Fruit fly (Drosophila melanogaster) whole organism, adult: Measurements from ENCODE around the gene Pp2A-29B.

Experiments
- CG11617 ChIP-seq: fragments of 200-800 bp; sonication (Bioruptor generic); optimal IDR thresholded peaks from 2 replicates; lab custom pipeline; 2017; ENCODE audit warnings: mild to moderate bottlenecking, missing biosample characterization, missing genetic modification reagents, missing genetic modification characterization
- CG12768 ChIP-seq: fragments of 200-800 bp; sonication (Bioruptor generic); optimal IDR thresholded peaks from 2 replicates; lab custom pipeline; 2017; ENCODE audit warnings: missing biosample characterization, missing genetic modification characterization, mild to moderate bottlenecking, moderate library complexity, missing genetic modification reagents
- CG14711 ChIP-seq: fragments of 200-800 bp; sonication (Bioruptor generic); optimal IDR thresholded peaks from 2 replicates; lab custom pipeline; 2018; ENCODE audit warnings: missing biosample characterization, mild to moderate bottlenecking, missing genetic modification characterization, moderate library complexity
- CG1620 ChIP-seq: fragments of 200-800 bp; sonication (Bioruptor generic); optimal IDR thresholded peaks from 2 replicates; lab custom pipeline; 2016; ENCODE audit warnings: missing biosample characterization, missing genetic modification characterization
- CG33017 ChIP-seq: fragments of 200-800 bp; sonication (Bioruptor generic); optimal IDR thresholded peaks from 2 replicates; lab custom pipeline; 2018; ENCODE audit warnings: missing biosample characterization, mild to moderate bottlenecking, missing genetic modification characterization, moderate library complexity
- CG5204 ChIP-seq: fragments of 200-800 bp; sonication (Bioruptor generic); optimal IDR thresholded peaks from 2 replicates; lab custom pipeline; 2016; ENCODE audit warnings: missing biosample characterization, missing genetic modification characterization
- CG7045 ChIP-seq: fragments of 200-800 bp; sonication (Bioruptor generic); optimal IDR thresholded peaks from 2 replicates; lab custom pipeline; 2017; ENCODE audit warnings: missing biosample characterization, mild to moderate bottlenecking, missing genetic modification characterization
- CG7101 ChIP-seq: fragments of 200-800 bp; sonication (Bioruptor generic); optimal IDR thresholded peaks from 2 replicates; lab custom pipeline; 2018; ENCODE audit warnings: missing biosample characterization, mild to moderate bottlenecking, missing genetic modification characterization, moderate library complexity
- Clk ChIP-seq: fragments of 200-800 bp; sonication (Bioruptor generic); optimal IDR thresholded peaks from 2 replicates; lab custom pipeline; 2017; ENCODE audit warnings: missing biosample characterization, missing genetic modification characterization
- Crg-1 ChIP-seq: fragments of 200-800 bp; sonication (Bioruptor generic); optimal IDR thresholded peaks from 2 replicates; lab custom pipeline; 2016; ENCODE audit warnings: missing biosample characterization, missing genetic modification characterization
- Hr96 ChIP-seq: fragments of 200-800 bp; sonication (Bioruptor generic); optimal IDR thresholded peaks from 2 replicates; lab custom pipeline; 2016; ENCODE audit warnings: missing biosample characterization, missing genetic modification characterization
- Mnt ChIP-seq: fragments of 200-800 bp; sonication (Bioruptor generic); optimal IDR thresholded peaks from 2 replicates; lab custom pipeline; 2016; ENCODE audit warnings: missing biosample characterization, mild to moderate bottlenecking, missing genetic modification characterization
- bab1 ChIP-seq: fragments of 200-800 bp; sonication (Bioruptor generic); optimal IDR thresholded peaks from 3 replicates; lab custom pipeline; 2019; ENCODE audit warnings: missing biosample characterization, mild to moderate bottlenecking, missing genetic modification characterization, moderate library complexity
- cic ChIP-seq: fragments of 200-800 bp; sonication (Bioruptor generic); optimal IDR thresholded peaks from 2 replicates; lab custom pipeline; 2017; ENCODE audit warnings: missing biosample characterization, mild to moderate bottlenecking, missing genetic modification characterization, moderate library complexity
- cnc ChIP-seq, 2 experiments: fragments of >200 bp; optimal IDR thresholded peaks; 2 replicates each; lab custom pipeline; 2017
- kay ChIP-seq: fragments of 200-800 bp; sonication (Bioruptor generic); peaks from one replicate; lab custom pipeline; 2016; ENCODE audit warnings: missing biosample characterization, missing genetic modification characterization, borderline replicate concordance
- ovo ChIP-seq: fragments of 200-800 bp; sonication (Bioruptor generic); optimal IDR thresholded peaks from 2 replicates; lab custom pipeline; 2016; ENCODE audit warnings: missing biosample characterization, missing genetic modification characterization
- pad ChIP-seq: fragments of 200-800 bp; sonication (Bioruptor generic); optimal IDR thresholded peaks from 3 replicates; lab custom pipeline; 2017; ENCODE audit warnings: missing biosample characterization, missing genetic modification characterization, mild to moderate bottlenecking, moderate library complexity, missing genetic modification reagents
- tj ChIP-seq: fragments of 200-800 bp; sonication (Bioruptor generic); optimal IDR thresholded peaks from 3 replicates; lab custom pipeline; 2017; ENCODE audit warnings: missing biosample characterization, mild to moderate bottlenecking, missing genetic modification characterization, moderate library complexity
- toe ChIP-seq: fragments of 200-800 bp; sonication (Bioruptor generic); optimal IDR thresholded peaks from 2 replicates; lab custom pipeline; 2016; ENCODE audit warnings: missing biosample characterization, missing genetic modification characterization

The Pp2A-29B gene

DNA sequence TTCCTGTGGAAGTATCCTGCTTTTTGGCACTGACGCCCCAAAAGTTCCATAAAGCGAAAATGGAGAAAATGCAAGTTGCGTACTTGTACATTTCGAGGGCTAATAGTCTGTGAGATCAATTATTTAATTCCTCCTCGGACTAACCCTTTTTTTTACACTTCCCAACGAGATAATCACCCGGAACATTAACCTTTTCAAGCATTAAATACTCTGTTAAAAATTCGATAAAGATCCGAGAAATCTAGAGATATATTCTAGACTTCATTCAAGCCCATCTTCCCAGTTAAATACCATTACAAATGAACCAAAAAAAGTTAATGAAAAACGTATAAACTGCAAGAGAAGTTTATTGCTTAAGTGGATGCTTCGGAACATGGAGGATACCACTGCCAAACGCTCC lies 28.3 kb downstream of the Pp2A-29B start, which contains the start of gene lectin-29Ca:
lectin-29Ca (minus strand) TSS at position 101 of the 400 bp plus-strand sequence.
- TF ChIP-seq kay (GFP tag; lab: Kevin White, UChicago) (no peak), CG7045 (GFP tag; lab: Kevin White, UChicago) (no peak), Crg-1 (no peak), CG14711 (tag; lab: Kevin White, UChicago) (no peak), CG33017 (tag; lab: Kevin White, UChicago) (no peak), bab1 (GFP tag; lab: Kevin White, UChicago) (no peak), CG7101 (no peak), CG1620 (no peak), CG5204 (no peak), pad (no peak), cic (no peak), CG11617 (GFP tag; lab: Kevin White, UChicago) (no peak), Hr96 (GFP tag; lab: Kevin White, UChicago) (no peak), ovo (GFP tag; lab: Kevin White, UChicago) (no peak), toe (no peak), tj (GFP tag; lab: Kevin White, UChicago) (no peak), Mnt (no peak), CG12768 (no peak), cnc (optimal IDR thresholded peaks at IDR 0.05; lab: Kevin White, UChicago) (no peak)

- TF ChIP-seq kay (GFP tag; lab: Kevin White, UChicago) (no peak), CG7101 (no peak), Mnt (no peak), cic (no peak), CG11617 (GFP tag; lab: Kevin White, UChicago) (no peak), Hr96 (GFP tag; lab: Kevin White, UChicago) (no peak), CG7045 (GFP tag; lab: Kevin White, UChicago) (no peak), bab1 (GFP tag; lab: Kevin White, UChicago) (no peak), CG14711 (tag; lab: Kevin White, UChicago) (no peak), CG12768 (no peak), Clk (GFP tag; lab: Kevin White, UChicago) (no peak), Crg-1 (no peak)
Measured at dm6 chr2L:8394840-8395239, 29.0 kb downstream of the Pp2A-29B start, which contains the start of gene Peritrophin-15b. Peritrophin-15b (minus strand) TSS chr2L:8394940.

DNA sequence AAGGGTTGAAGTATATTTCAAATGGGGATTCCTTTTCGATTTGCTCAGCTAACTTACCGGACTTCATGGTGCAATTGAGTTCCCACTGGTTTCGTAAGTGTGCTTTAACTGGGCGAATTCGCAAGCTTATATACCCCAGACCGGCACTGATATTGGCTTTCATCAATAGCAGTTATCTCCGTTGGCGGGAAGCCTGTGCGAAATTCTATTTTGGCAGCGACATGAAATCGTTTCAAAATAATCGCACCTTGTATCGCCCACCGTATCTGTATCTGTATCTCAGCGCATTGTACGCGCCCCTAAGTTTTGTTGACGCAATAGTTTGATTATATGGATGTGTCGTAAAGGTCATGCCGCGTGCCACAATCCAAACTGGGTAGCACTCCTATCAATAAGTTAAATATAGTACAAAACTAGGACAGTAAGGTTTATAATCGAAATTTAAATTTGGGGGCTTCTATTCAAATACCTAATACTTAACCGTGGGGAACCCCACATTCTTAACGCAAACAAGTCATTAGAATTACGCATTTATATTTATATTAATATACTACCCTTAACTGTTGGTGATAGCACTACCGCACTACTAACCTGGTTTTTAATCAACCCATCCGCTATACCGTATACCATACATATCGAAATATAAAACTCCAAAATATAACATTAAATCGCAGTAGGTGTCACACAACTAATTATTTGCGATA lies 30.3 kb downstream of the Pp2A-29B start, which contains the start of the genes Peritrophin-15a and CG13385:
Peritrophin-15a (minus strand) TSS at position 101 of the 704 bp plus-strand sequence.
CG13385 (plus strand) TSS at position 654 of the 704 bp plus-strand sequence.
- no peak for TF ChIP-seq ovo (GFP tag; lab: Kevin White, UChicago)
- TF ChIP-seq CG7101, result no peak
- TF ChIP-seq CG14711 (tag; lab: Kevin White, UChicago), result no peak
- TF ChIP-seq CG1620, result no peak
- no peak for TF ChIP-seq CG11617 (GFP tag; lab: Kevin White, UChicago)
- no peak for TF ChIP-seq bab1 (GFP tag; lab: Kevin White, UChicago)

DNA sequence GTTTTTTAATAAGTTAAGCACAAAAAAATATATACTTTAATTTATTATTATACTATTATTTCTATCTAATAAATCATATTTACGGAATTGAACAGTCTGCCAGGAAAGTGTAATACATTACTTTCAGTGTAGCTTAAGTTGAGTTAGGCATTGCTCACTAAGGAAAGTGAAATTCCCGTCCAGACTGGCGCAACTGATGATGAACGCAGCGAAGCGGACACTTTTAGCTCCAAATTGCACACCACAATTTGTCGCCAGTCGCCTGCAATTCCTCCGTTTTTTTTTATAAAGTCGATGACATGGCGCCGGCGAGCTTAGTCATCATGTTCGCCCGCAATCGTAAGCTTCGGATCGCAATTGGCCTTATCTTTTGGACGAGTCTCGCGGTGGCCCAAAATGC lies 32.9 kb downstream of the Pp2A-29B start, which contains the start of gene CG13386:
CG13386 (plus strand) TSS at position 301 of the 400 bp plus-strand sequence.
- TF ChIP-seq Crg-1 (no peak), Hr96 (GFP tag; lab: Kevin White, UChicago) (no peak), ovo (GFP tag; lab: Kevin White, UChicago) (no peak), pad (no peak), Mnt (no peak), cic (no peak), CG14711 (tag; lab: Kevin White, UChicago) (no peak), CG11617 (GFP tag; lab: Kevin White, UChicago) (no peak), CG7045 (GFP tag; lab: Kevin White, UChicago) (no peak), tj (GFP tag; lab: Kevin White, UChicago) (no peak), bab1 (GFP tag; lab: Kevin White, UChicago) (no peak), toe (no peak), cnc (optimal IDR thresholded peaks at IDR 0.05; lab: Kevin White, UChicago) (no peak), CG5204 (no peak), CG12768 (no peak)

DNA sequence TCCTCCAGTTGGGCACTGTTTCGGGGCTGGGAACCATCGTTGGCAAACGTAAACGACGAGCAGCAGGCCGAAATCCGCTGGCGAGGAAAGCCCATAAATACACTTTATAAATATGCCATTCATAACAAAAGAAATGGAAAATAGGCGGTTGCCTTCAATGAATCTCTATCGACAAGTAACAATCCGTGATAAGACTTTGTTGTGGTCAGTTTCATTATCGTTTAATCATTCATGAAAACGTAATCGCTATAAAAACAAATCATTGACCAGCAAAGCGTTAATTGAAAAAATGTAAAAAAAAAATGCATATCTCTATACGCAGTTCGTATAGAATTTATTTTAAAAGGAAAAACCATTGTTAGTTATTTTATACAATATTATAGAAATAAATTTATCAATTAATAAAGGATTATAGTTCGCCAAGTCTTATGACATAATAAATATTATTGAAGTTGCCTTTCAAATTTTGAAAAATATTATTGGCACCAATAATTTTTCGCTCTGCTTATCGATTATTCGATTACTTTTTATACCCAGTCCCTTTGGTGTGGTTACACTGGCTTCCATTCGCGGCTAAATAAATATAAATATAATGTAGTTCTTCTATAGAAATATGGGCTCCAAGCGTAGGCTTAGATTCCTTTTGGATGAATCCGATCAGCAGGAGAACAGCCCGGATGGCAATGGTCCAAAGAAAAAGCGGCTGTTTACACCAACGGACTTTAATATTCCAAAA lies 34.2 kb downstream of the Pp2A-29B start, which contains the start of gene CG31898:
CG31898 (plus strand) TSS at position 559 of the 736 bp plus-strand sequence.
- TF ChIP-seq kay (GFP tag; lab: Kevin White, UChicago) (no peak), bab1 (GFP tag; lab: Kevin White, UChicago) (peak; percentile 26), cic (peak; percentile 79)

- TF ChIP-seq tj (GFP tag; lab: Kevin White, UChicago) (no peak), Clk (GFP tag; lab: Kevin White, UChicago) (no peak), bab1 (GFP tag; lab: Kevin White, UChicago) (no peak), cic (no peak), kay (GFP tag; lab: Kevin White, UChicago) (no peak), CG11617 (GFP tag; lab: Kevin White, UChicago) (no peak), toe (no peak), Crg-1 (no peak), Mnt (no peak), Hr96 (GFP tag; lab: Kevin White, UChicago) (no peak), pad (no peak)
Measured at dm6 chr2L:8402928-8403285, 37.1 kb downstream of the Pp2A-29B start, which contains the start of gene fy. fy (minus strand) TSS chr2L:8403280.
